Fruit fly (Drosophila melanogaster): ENCODE measurements around the gene prc.

Gene prc

DNA sequence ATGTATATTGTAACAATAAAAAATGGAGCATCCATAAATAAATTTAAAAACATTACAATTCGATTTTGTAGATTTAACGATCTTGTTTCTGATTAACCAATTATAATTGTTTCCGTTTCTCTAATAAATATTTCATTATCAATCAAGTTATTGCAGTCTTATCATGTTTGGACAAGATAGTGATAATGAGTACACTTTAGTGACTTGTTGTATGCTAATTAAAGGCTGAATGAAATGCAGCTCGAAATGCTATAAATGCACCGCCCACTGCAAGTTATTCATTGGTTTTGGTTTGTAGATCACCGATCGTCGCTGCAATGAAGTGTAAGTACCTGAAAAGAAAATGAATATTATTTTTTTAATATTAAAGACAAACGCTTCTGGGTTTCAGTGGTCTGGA, 8.7 kb upstream of the prc start, which contains the start of gene CG14125:
TSS of gene CG14125 (plus strand) at position 301 of the 400 bp plus-strand sequence.
- TF ChIP-seq CG8159 (tag; optimal IDR thresholded peaks at IDR 0.05) (no peak), CG12605 (GFP tag; IDR thresholded peaks at IDR 0.05) (no peak), EcR (GFP tag; optimal IDR thresholded peaks at IDR 0.05) (no peak), CG17806 (tag; optimal IDR thresholded peaks at IDR 0.05) (no peak), CG14655 (GFP tag; optimal IDR thresholded peaks at IDR 0.05) (no peak), CG13204 (GFP tag; optimal IDR thresholded peaks at IDR 0.05) (no peak)

DNA sequence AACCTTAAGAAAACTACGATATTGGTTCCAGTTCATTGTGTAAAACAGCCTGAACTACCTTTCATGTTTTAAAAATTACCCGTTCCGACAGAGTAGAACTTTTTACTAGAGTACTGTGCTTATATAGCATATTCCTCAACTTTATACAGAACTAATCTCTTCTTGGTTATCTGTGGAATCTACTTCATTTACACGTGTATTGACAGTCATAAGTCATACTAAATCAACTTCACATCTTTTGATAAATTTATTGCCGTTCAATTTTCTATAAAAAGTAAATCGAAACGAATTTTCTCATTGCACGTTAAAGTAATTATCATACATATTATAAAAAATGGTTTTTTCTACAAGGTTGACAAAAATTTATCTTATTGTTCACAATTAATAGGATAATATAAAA, 7.8 kb upstream of the prc start, which contains the start of gene CG42397:
TSS of gene CG42397 (minus strand) at position 101 of the 400 bp plus-strand sequence.
- TF ChIP-seq rn (GFP tag; IDR thresholded peaks at IDR 0.05) (no peak), CG14655 (GFP tag; optimal IDR thresholded peaks at IDR 0.05) (no peak), CG17806 (tag; optimal IDR thresholded peaks at IDR 0.05) (no peak), EcR (GFP tag; optimal IDR thresholded peaks at IDR 0.05) (no peak), D1 (tag; optimal IDR thresholded peaks at IDR 0.05) (no peak), CG12605 (GFP tag; IDR thresholded peaks at IDR 0.05) (no peak), CG9948 (tag; optimal IDR thresholded peaks at IDR 0.05) (no peak), Snoo (tag; optimal IDR thresholded peaks at IDR 0.05) (no peak)

dm6 chr3L:11972879-11973278, 6.9 kb upstream of the prc start, which contains the start of gene Muc68E:
Muc68E (minus strand) TSS chr3L:11972979.
- no peak for TF ChIP-seq CG17806 (tag; optimal IDR thresholded peaks at IDR 0.05)
- no peak for TF ChIP-seq CG8301 (tag; optimal IDR thresholded peaks at IDR 0.05)
- no peak for TF ChIP-seq CG32121 (GFP tag; IDR thresholded peaks at IDR 0.05)
- no peak for TF ChIP-seq CG14655 (GFP tag; optimal IDR thresholded peaks at IDR 0.05)
- no peak for TF ChIP-seq rn (GFP tag; IDR thresholded peaks at IDR 0.05)
- no peak for TF ChIP-seq Ets98B (GFP tag; IDR thresholded peaks at IDR 0.05)
- TF ChIP-seq fd96Ca (GFP tag; IDR thresholded peaks at IDR 0.05), result no peak
- TF ChIP-seq EcR (GFP tag; optimal IDR thresholded peaks at IDR 0.05), result no peak
- TF ChIP-seq CG15710 (tag; optimal IDR thresholded peaks at IDR 0.05), result no peak
- no peak for TF ChIP-seq Snoo (tag; optimal IDR thresholded peaks at IDR 0.05)
- no peak for TF ChIP-seq CG13204 (GFP tag; optimal IDR thresholded peaks at IDR 0.05)
- TF ChIP-seq CG34367 (tag; optimal IDR thresholded peaks at IDR 0.05), result no peak
- no peak for TF ChIP-seq CG10348 (GFP tag; IDR thresholded peaks at IDR 0.05)
- no peak for TF ChIP-seq CG4496 (GFP tag; IDR thresholded peaks at IDR 0.05)
- no peak for TF ChIP-seq CG12605 (GFP tag; IDR thresholded peaks at IDR 0.05)

DNA sequence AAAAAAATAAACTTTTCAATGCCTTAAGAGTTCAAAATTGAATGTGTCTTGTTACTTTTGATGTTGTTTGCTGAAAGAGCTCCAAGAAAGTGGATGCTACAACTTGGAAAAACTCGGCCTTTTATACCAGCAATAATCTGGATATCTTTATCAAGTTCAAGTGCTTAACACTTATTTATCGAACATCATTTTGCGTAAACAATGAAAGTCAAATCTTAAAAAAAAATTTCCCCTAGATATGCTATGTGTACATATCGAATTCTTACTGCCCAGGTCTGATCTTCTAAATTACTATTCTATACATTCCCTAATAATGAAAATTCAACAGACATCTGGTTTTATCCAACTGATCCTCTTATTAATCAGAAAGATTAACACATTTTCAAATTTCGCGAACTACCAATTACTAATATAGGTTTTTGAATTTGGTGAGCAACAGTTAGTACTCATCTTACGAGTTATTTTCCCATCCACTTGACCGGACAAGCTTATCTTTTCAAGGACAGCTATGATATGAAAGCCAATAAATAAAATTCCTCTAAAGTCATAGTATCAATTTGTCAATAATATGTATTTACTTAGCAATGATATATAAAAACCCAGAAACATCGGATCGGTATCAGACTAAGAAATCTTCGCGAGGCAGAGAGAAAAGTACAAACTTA, 8.1 kb downstream of the prc start, which contains the start of the genes CG11570 and CG43294:
TSS of gene CG11570 (minus strand) at position 101 of the 665 bp plus-strand sequence.
TSS of gene CG43294 (plus strand) at position 615 of the 665 bp plus-strand sequence.
- no peak for TF ChIP-seq fd96Ca (GFP tag; IDR thresholded peaks at IDR 0.05)
- TF ChIP-seq CG9948 (tag; optimal IDR thresholded peaks at IDR 0.05), result no peak
- no peak for TF ChIP-seq CG32121 (GFP tag; IDR thresholded peaks at IDR 0.05)
- no peak for TF ChIP-seq CG14655 (GFP tag; optimal IDR thresholded peaks at IDR 0.05)
- TF ChIP-seq gl (tag; optimal IDR thresholded peaks at IDR 0.05), result no peak
- no peak for TF ChIP-seq CG12605 (GFP tag; IDR thresholded peaks at IDR 0.05)
- no peak for TF ChIP-seq CG15710 (tag; optimal IDR thresholded peaks at IDR 0.05)
- TF ChIP-seq CG10348 (GFP tag; IDR thresholded peaks at IDR 0.05), result no peak
- TF ChIP-seq Ets98B (GFP tag; IDR thresholded peaks at IDR 0.05), result no peak
- TF ChIP-seq EcR (GFP tag; optimal IDR thresholded peaks at IDR 0.05), result no peak
- TF ChIP-seq CG8301 (tag; optimal IDR thresholded peaks at IDR 0.05), result no peak
- no peak for TF ChIP-seq CG17806 (tag; optimal IDR thresholded peaks at IDR 0.05)
- no peak for TF ChIP-seq Snoo (tag; optimal IDR thresholded peaks at IDR 0.05)
- TF ChIP-seq CG34367 (tag; optimal IDR thresholded peaks at IDR 0.05), result no peak
- no peak for TF ChIP-seq Pif1B (GFP tag; optimal IDR thresholded peaks at IDR 0.05)
- TF ChIP-seq CG8159 (tag; optimal IDR thresholded peaks at IDR 0.05), result no peak

DNA sequence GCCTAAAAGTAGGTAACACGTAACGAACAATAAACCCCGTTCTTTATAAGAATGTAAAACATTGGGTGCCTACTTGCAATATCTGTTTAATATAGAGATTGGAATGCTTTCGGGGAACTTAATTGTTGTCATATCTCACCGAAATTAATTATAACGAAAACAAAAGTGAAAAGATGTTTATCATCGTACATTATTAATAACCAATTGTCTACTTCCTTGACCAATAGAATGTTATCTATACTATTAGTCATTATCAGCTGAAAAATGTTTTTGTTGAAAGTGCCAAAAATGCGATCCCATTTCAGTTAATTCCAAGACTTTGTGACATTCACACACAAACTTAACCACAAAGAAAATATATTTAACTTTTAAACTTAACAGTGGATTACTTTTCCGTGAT, 12.1 kb downstream of the prc start, which contains the start of gene CG7248:
TSS of gene CG7248 (plus strand) at position 301 of the 400 bp plus-strand sequence.
- TF ChIP-seq Pif1A (GFP tag; optimal IDR thresholded peaks at IDR 0.05) (no peak), Pif1B (GFP tag; optimal IDR thresholded peaks at IDR 0.05) (no peak), CG9948 (tag; optimal IDR thresholded peaks at IDR 0.05) (no peak), D1 (tag; optimal IDR thresholded peaks at IDR 0.05) (no peak), Ets98B (GFP tag; IDR thresholded peaks at IDR 0.05) (no peak), CG14655 (GFP tag; optimal IDR thresholded peaks at IDR 0.05) (no peak), CG34367 (tag; optimal IDR thresholded peaks at IDR 0.05) (no peak)

DNA sequence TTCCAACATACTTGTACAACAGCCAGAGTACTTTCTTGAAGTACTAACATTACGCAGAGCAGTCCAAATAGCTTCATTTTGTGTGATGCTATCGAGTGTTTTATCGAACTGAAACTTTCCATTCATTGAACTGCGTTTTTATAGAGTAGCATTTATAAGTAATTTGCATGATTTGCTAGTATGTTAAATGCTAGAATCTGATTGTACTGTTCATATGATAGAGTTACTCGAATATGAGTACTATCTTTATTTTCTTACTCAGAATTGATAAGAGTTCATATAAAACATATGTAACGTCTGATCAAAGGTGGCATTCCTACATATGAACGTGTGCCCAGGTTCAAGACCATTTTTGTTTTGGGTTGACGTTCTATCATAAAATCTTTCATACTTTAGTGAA, 12.7 kb downstream of the prc start, which contains the start of gene obst-G:
TSS of gene obst-G (minus strand) at position 101 of the 400 bp plus-strand sequence.
- no peak for TF ChIP-seq CG14655 (GFP tag; optimal IDR thresholded peaks at IDR 0.05)
- no peak for TF ChIP-seq CG17806 (tag; optimal IDR thresholded peaks at IDR 0.05)
- TF ChIP-seq CG9948 (tag; optimal IDR thresholded peaks at IDR 0.05), result no peak
- TF ChIP-seq CG4496 (GFP tag; IDR thresholded peaks at IDR 0.05), result no peak
- no peak for TF ChIP-seq fd96Ca (GFP tag; IDR thresholded peaks at IDR 0.05)
- TF ChIP-seq CG8159 (tag; optimal IDR thresholded peaks at IDR 0.05), result no peak
- TF ChIP-seq CG32121 (GFP tag; IDR thresholded peaks at IDR 0.05), result no peak
- no peak for TF ChIP-seq CG12605 (GFP tag; IDR thresholded peaks at IDR 0.05)
- no peak for TF ChIP-seq gl (tag; optimal IDR thresholded peaks at IDR 0.05)
- no peak for TF ChIP-seq EcR (GFP tag; optimal IDR thresholded peaks at IDR 0.05)
- TF ChIP-seq Pif1B (GFP tag; optimal IDR thresholded peaks at IDR 0.05), result no peak
- no peak for TF ChIP-seq Pif1A (GFP tag; optimal IDR thresholded peaks at IDR 0.05)
- TF ChIP-seq rn (GFP tag; IDR thresholded peaks at IDR 0.05), result no peak
- no peak for TF ChIP-seq D1 (tag; optimal IDR thresholded peaks at IDR 0.05)
- no peak for TF ChIP-seq CG10348 (GFP tag; IDR thresholded peaks at IDR 0.05)
